Worm (Caenorhabditis elegans): ENCODE data around the gene nhr-47.

nhr-47 gene

ce11 chrV:5523260-5523659 is 18.2 kb downstream of the nhr-47 start:
- TF ChIP-seq mes-4 (tag; optimal IDR thresholded peaks at IDR 0.05) (no peak), zfh-2 (GFP tag; conservative IDR thresholded peaks at IDR 0.05) (no peak), cebp-2 (GFP tag; IDR thresholded peaks at IDR 0.05) (no peak), lir-1 (GFP tag; conservative IDR thresholded peaks at IDR 0.05) (no peak), tbx-9 (tag; optimal IDR thresholded peaks at IDR 0.05; ENCODE audit: borderline replicate concordance) (no peak), aptf-3 (GFP tag; IDR thresholded peaks at IDR 0.05) (no peak), akir-1 (GFP tag; optimal IDR thresholded peaks at IDR 0.05) (no peak), ekl-4 (GFP tag; IDR thresholded peaks at IDR 0.05) (no peak), lsl-1 (GFP tag; optimal IDR thresholded peaks at IDR 0.05) (no peak), nfyb-1 (GFP tag; IDR thresholded peaks at IDR 0.05) (no peak), unc-130 (GFP tag; optimal IDR thresholded peaks at IDR 0.05) (no peak), egrh-3 (GFP tag; IDR thresholded peaks at IDR 0.05) (no peak), mcd-1 (GFP tag; IDR thresholded peaks at IDR 0.05) (no peak), hmg-1.2 (GFP tag; IDR thresholded peaks at IDR 0.05) (no peak), madf-10 (tag; optimal IDR thresholded peaks at IDR 0.05) (no peak), C06A6.2 (GFP tag; conservative IDR thresholded peaks at IDR 0.05) (no peak), hrde-1 (tag; optimal IDR thresholded peaks at IDR 0.05; ENCODE audit: borderline replicate concordance) (no peak), rec-8 (tag; optimal IDR thresholded peaks at IDR 0.05) (no peak)

ce11 chrV:5525208-5525607 is 20.2 kb downstream of the nhr-47 start:
- TF ChIP-seq ztf-26 (tag; optimal IDR thresholded peaks at IDR 0.05), result no peak
- TF ChIP-seq snpc-4 (GFP tag; optimal IDR thresholded peaks at IDR 0.05), result no peak
- no peak for TF ChIP-seq snpc-4 (tag; optimal IDR thresholded peaks at IDR 0.05)
- no peak for TF ChIP-seq F57C9.4 (tag; optimal IDR thresholded peaks at IDR 0.05)
- no peak for TF ChIP-seq xnd-1 (tag; optimal IDR thresholded peaks at IDR 0.05)
- TF ChIP-seq attf-6 (GFP tag; IDR thresholded peaks at IDR 0.05), result no peak
- TF ChIP-seq bed-2 (GFP tag; IDR thresholded peaks at IDR 0.05), result no peak
- no peak for TF ChIP-seq egl-18 (GFP tag; IDR thresholded peaks at IDR 0.05)
- TF ChIP-seq ztf-25 (GFP tag; IDR thresholded peaks at IDR 0.05), result no peak
- no peak for TF ChIP-seq madf-6 (GFP tag; IDR thresholded peaks at IDR 0.05)

- TF ChIP-seq madf-3 (GFP tag; IDR thresholded peaks at IDR 0.05), result no peak
- TF ChIP-seq ama-1 (optimal IDR thresholded peaks at IDR 0.05), result no peak
- TF ChIP-seq ama-1 (GFP tag; optimal IDR thresholded peaks at IDR 0.05), result no peak
- TF ChIP-seq ztf-18 (tag; optimal IDR thresholded peaks at IDR 0.05), result no peak
- no peak for TF ChIP-seq zim-3 (tag; optimal IDR thresholded peaks at IDR 0.05)
- no peak for TF ChIP-seq die-1 (tag; optimal IDR thresholded peaks at IDR 0.05)
- no peak for TF ChIP-seq cebp-2 (GFP tag; IDR thresholded peaks at IDR 0.05)
- no peak for TF ChIP-seq C17E4.6 (GFP tag; IDR thresholded peaks at IDR 0.05)
- TF ChIP-seq pha-4 (tag; optimal IDR thresholded peaks at IDR 0.05), result no peak
- no peak for TF ChIP-seq T07F8.4 (tag; optimal IDR thresholded peaks at IDR 0.05)
- no peak for TF ChIP-seq mel-28 (tag; optimal IDR thresholded peaks at IDR 0.05; ENCODE audit: borderline replicate concordance)
- TF ChIP-seq ccch-3 (GFP tag; optimal IDR thresholded peaks at IDR 0.05), result no peak
- TF ChIP-seq lsl-1 (GFP tag; optimal IDR thresholded peaks at IDR 0.05), result no peak
- TF ChIP-seq gei-17 (GFP tag; optimal IDR thresholded peaks at IDR 0.05), result no peak
- no peak for TF ChIP-seq madf-8 (GFP tag; conservative IDR thresholded peaks at IDR 0.05)
- TF ChIP-seq ceh-27 (GFP tag; optimal IDR thresholded peaks at IDR 0.05), result no peak
- no peak for TF ChIP-seq Y53F4B.3 (GFP tag; IDR thresholded peaks at IDR 0.05)
These were observed 22.6 kb downstream of the nhr-47 start for ce11 chrV:5527694-5528093.
